Fruit fly (Drosophila melanogaster) whole organism, adult: Measurements from ENCODE around the gene CG10435.

Experiments
- CG11617 ChIP-seq: fragments of 200-800 bp; sonication (Bioruptor generic); optimal IDR thresholded peaks from 2 replicates; lab custom pipeline; 2017; ENCODE audit warnings: mild to moderate bottlenecking, missing biosample characterization, missing genetic modification reagents, missing genetic modification characterization
- CG12768 ChIP-seq: fragments of 200-800 bp; sonication (Bioruptor generic); optimal IDR thresholded peaks from 2 replicates; lab custom pipeline; 2017; ENCODE audit warnings: missing biosample characterization, missing genetic modification characterization, mild to moderate bottlenecking, moderate library complexity, missing genetic modification reagents
- CG14711 ChIP-seq: fragments of 200-800 bp; sonication (Bioruptor generic); optimal IDR thresholded peaks from 2 replicates; lab custom pipeline; 2018; ENCODE audit warnings: missing biosample characterization, mild to moderate bottlenecking, missing genetic modification characterization, moderate library complexity
- CG1620 ChIP-seq: fragments of 200-800 bp; sonication (Bioruptor generic); optimal IDR thresholded peaks from 2 replicates; lab custom pipeline; 2016; ENCODE audit warnings: missing biosample characterization, missing genetic modification characterization
- CG33017 ChIP-seq: fragments of 200-800 bp; sonication (Bioruptor generic); optimal IDR thresholded peaks from 2 replicates; lab custom pipeline; 2018; ENCODE audit warnings: missing biosample characterization, mild to moderate bottlenecking, missing genetic modification characterization, moderate library complexity
- CG5204 ChIP-seq: fragments of 200-800 bp; sonication (Bioruptor generic); optimal IDR thresholded peaks from 2 replicates; lab custom pipeline; 2016; ENCODE audit warnings: missing biosample characterization, missing genetic modification characterization
- CG7045 ChIP-seq: fragments of 200-800 bp; sonication (Bioruptor generic); optimal IDR thresholded peaks from 2 replicates; lab custom pipeline; 2017; ENCODE audit warnings: missing biosample characterization, mild to moderate bottlenecking, missing genetic modification characterization
- CG7101 ChIP-seq: fragments of 200-800 bp; sonication (Bioruptor generic); optimal IDR thresholded peaks from 2 replicates; lab custom pipeline; 2018; ENCODE audit warnings: missing biosample characterization, mild to moderate bottlenecking, missing genetic modification characterization, moderate library complexity
- Clk ChIP-seq: fragments of 200-800 bp; sonication (Bioruptor generic); optimal IDR thresholded peaks from 2 replicates; lab custom pipeline; 2017; ENCODE audit warnings: missing biosample characterization, missing genetic modification characterization
- Crg-1 ChIP-seq: fragments of 200-800 bp; sonication (Bioruptor generic); optimal IDR thresholded peaks from 2 replicates; lab custom pipeline; 2016; ENCODE audit warnings: missing biosample characterization, missing genetic modification characterization
- Hr96 ChIP-seq: fragments of 200-800 bp; sonication (Bioruptor generic); optimal IDR thresholded peaks from 2 replicates; lab custom pipeline; 2016; ENCODE audit warnings: missing biosample characterization, missing genetic modification characterization
- Mnt ChIP-seq: fragments of 200-800 bp; sonication (Bioruptor generic); optimal IDR thresholded peaks from 2 replicates; lab custom pipeline; 2016; ENCODE audit warnings: missing biosample characterization, mild to moderate bottlenecking, missing genetic modification characterization
- bab1 ChIP-seq: fragments of 200-800 bp; sonication (Bioruptor generic); optimal IDR thresholded peaks from 3 replicates; lab custom pipeline; 2019; ENCODE audit warnings: missing biosample characterization, mild to moderate bottlenecking, missing genetic modification characterization, moderate library complexity
- cic ChIP-seq: fragments of 200-800 bp; sonication (Bioruptor generic); optimal IDR thresholded peaks from 2 replicates; lab custom pipeline; 2017; ENCODE audit warnings: missing biosample characterization, mild to moderate bottlenecking, missing genetic modification characterization, moderate library complexity
- cnc ChIP-seq, 2 experiments: fragments of >200 bp; optimal IDR thresholded peaks; 2 replicates each; lab custom pipeline; 2017
- kay ChIP-seq: fragments of 200-800 bp; sonication (Bioruptor generic); peaks from one replicate; lab custom pipeline; 2016; ENCODE audit warnings: missing biosample characterization, missing genetic modification characterization, borderline replicate concordance
- ovo ChIP-seq: fragments of 200-800 bp; sonication (Bioruptor generic); optimal IDR thresholded peaks from 2 replicates; lab custom pipeline; 2016; ENCODE audit warnings: missing biosample characterization, missing genetic modification characterization
- pad ChIP-seq: fragments of 200-800 bp; sonication (Bioruptor generic); optimal IDR thresholded peaks from 3 replicates; lab custom pipeline; 2017; ENCODE audit warnings: missing biosample characterization, missing genetic modification characterization, mild to moderate bottlenecking, moderate library complexity, missing genetic modification reagents
- tj ChIP-seq: fragments of 200-800 bp; sonication (Bioruptor generic); optimal IDR thresholded peaks from 3 replicates; lab custom pipeline; 2017; ENCODE audit warnings: missing biosample characterization, mild to moderate bottlenecking, missing genetic modification characterization, moderate library complexity
- toe ChIP-seq: fragments of 200-800 bp; sonication (Bioruptor generic); optimal IDR thresholded peaks from 2 replicates; lab custom pipeline; 2016; ENCODE audit warnings: missing biosample characterization, missing genetic modification characterization

The CG10435 gene

dm6 chr3R:7981396-7981795 lies 31.6 kb downstream of the CG10435 start:
- no peak for TF ChIP-seq CG12768
- TF ChIP-seq Hr96 (GFP tag; lab: Kevin White, UChicago), result no peak
- TF ChIP-seq bab1 (GFP tag; lab: Kevin White, UChicago), result peak; percentile 52

dm6 chr3R:7980222-7980621 lies 32.8 kb downstream of the CG10435 start, which contains the start of gene Sfp84E:
Gene Sfp84E, minus strand, starts transcription at chr3R:7980322.
- TF ChIP-seq CG7045 (GFP tag; lab: Kevin White, UChicago) (no peak), Hr96 (GFP tag; lab: Kevin White, UChicago) (no peak), bab1 (GFP tag; lab: Kevin White, UChicago) (no peak), ovo (GFP tag; lab: Kevin White, UChicago) (no peak), kay (GFP tag; lab: Kevin White, UChicago) (no peak), tj (no peak), CG33017 (tag; lab: Kevin White, UChicago) (no peak), Mnt (no peak), CG5204 (GFP tag; lab: Kevin White, UChicago) (no peak), CG7101 (tag; lab: Kevin White, UChicago) (no peak), pad (GFP tag; lab: Kevin White, UChicago) (no peak), toe (GFP tag; lab: Kevin White, UChicago) (no peak), CG11617 (no peak), CG12768 (no peak), CG1620 (GFP tag; lab: Kevin White, UChicago) (no peak), cic (GFP tag; lab: Kevin White, UChicago) (no peak)

- no peak for TF ChIP-seq CG1620 (GFP tag; lab: Kevin White, UChicago)
- TF ChIP-seq tj, result peak; percentile 95
Observed at dm6 chr3R:7978379-7979009, 34.5 kb downstream of the CG10435 start, which contains the start of the genes CD98hc and Os-C. Gene CD98hc, minus strand, starts transcription at chr3R:7978428. Gene Os-C, plus strand, starts transcription at chr3R:7978959.

dm6 chr3R:7977011-7977925 lies 35.7 kb downstream of the CG10435 start:
- TF ChIP-seq CG7101 (tag; lab: Kevin White, UChicago) (peak; percentile 35), CG5204 (GFP tag; lab: Kevin White, UChicago) (no peak), Hr96 (GFP tag; lab: Kevin White, UChicago) (no peak), Mnt (peak; percentile 62), bab1 (GFP tag; lab: Kevin White, UChicago) (peak; percentile 48), CG1620 (GFP tag; lab: Kevin White, UChicago) (peak; percentile 52), pad (GFP tag; lab: Kevin White, UChicago) (peak; percentile 6), Crg-1 (GFP tag; lab: Kevin White, UChicago) (peak; percentile 1), cnc (optimal IDR thresholded peaks at IDR 0.05; lab: Kevin White, UChicago) (no peak), CG11617 (peak; percentile 21), CG33017 (tag; lab: Kevin White, UChicago) (peak; percentile 55), cic (GFP tag; lab: Kevin White, UChicago) (peak; percentile 68), kay (GFP tag; lab: Kevin White, UChicago) (peak; percentile 84), ovo (GFP tag; lab: Kevin White, UChicago) (no peak), CG7045 (GFP tag; lab: Kevin White, UChicago) (peak; percentile 2)

- TF ChIP-seq cic (GFP tag; lab: Kevin White, UChicago) (no peak), cnc (optimal IDR thresholded peaks at IDR 0.05; lab: Kevin White, UChicago) (no peak), CG7045 (GFP tag; lab: Kevin White, UChicago) (no peak)
Observed at dm6 chr3R:7973049-7973448, 40.0 kb downstream of the CG10435 start.

dm6 chr3R:7972179-7972578 lies 40.8 kb downstream of the CG10435 start:
- TF ChIP-seq Mnt, result no peak
- no peak for TF ChIP-seq CG11617
- TF ChIP-seq cnc (optimal IDR thresholded peaks at IDR 0.05; lab: Kevin White, UChicago), result no peak
- TF ChIP-seq cic (GFP tag; lab: Kevin White, UChicago), result no peak
- no peak for TF ChIP-seq CG12768
- no peak for TF ChIP-seq CG14711 (tag; lab: Kevin White, UChicago)
- no peak for TF ChIP-seq CG7101 (tag; lab: Kevin White, UChicago)
- no peak for TF ChIP-seq Crg-1 (GFP tag; lab: Kevin White, UChicago)
- TF ChIP-seq Clk (GFP tag; lab: Kevin White, UChicago), result no peak
- TF ChIP-seq CG33017 (tag; lab: Kevin White, UChicago), result no peak
- no peak for TF ChIP-seq CG1620 (GFP tag; lab: Kevin White, UChicago)
- TF ChIP-seq kay (GFP tag; lab: Kevin White, UChicago), result no peak
- TF ChIP-seq ovo (GFP tag; lab: Kevin White, UChicago), result no peak
- no peak for TF ChIP-seq CG7045 (GFP tag; lab: Kevin White, UChicago)
- TF ChIP-seq tj, result no peak
- no peak for TF ChIP-seq CG5204 (GFP tag; lab: Kevin White, UChicago)
- no peak for TF ChIP-seq pad (GFP tag; lab: Kevin White, UChicago)
- TF ChIP-seq bab1 (GFP tag; lab: Kevin White, UChicago), result no peak
- no peak for TF ChIP-seq toe (GFP tag; lab: Kevin White, UChicago)
